Worm (Caenorhabditis elegans) whole organism, L2 larva: ENCODE results near the gene F02H6.2.

ENCODE experiments used
- C34F6.9 ChIP-seq: fragments of 150-350 bp; optimal IDR thresholded peaks from 2 replicates; lab custom pipeline; 2014; ENCODE audit warnings: missing biosample characterization, missing genetic modification characterization
- F13H6.1 ChIP-seq: sonication (generic microtip); optimal IDR thresholded peaks from 2 replicates; lab custom pipeline; 2016; ENCODE audit warnings: missing genetic modification characterization, missing compliant biosample characterization
- R02D3.7 ChIP-seq: fragments of 150-350 bp; optimal IDR thresholded peaks from 2 replicates; lab custom pipeline; 2014; ENCODE audit warnings: missing biosample characterization, missing genetic modification characterization
- ZK546.5 ChIP-seq: sonication (generic microtip); optimal IDR thresholded peaks from 2 replicates; lab custom pipeline; 2017; ENCODE audit warnings: missing biosample characterization, missing genetic modification characterization
- aly-2 ChIP-seq: fragments of 150-350 bp; optimal IDR thresholded peaks from 2 replicates; lab custom pipeline; 2014; ENCODE audit warnings: missing biosample characterization, missing genetic modification characterization
- ama-1 ChIP-seq: fragments of 150-350 bp; optimal IDR thresholded peaks from 2 replicates; lab custom pipeline; 2018; ENCODE audit warnings: inconsistent platforms
- crh-2 ChIP-seq: sonication (generic microtip); optimal IDR thresholded peaks from 2 replicates; lab custom pipeline; 2017; ENCODE audit warnings: missing biosample characterization, missing genetic modification characterization
- egl-27 ChIP-seq: sonication (generic microtip); optimal IDR thresholded peaks from 3 replicates; lab custom pipeline; 2017; ENCODE audit warnings: missing biosample characterization, missing genetic modification reagents, missing genetic modification characterization
- elt-1 ChIP-seq: fragments of 150-350 bp; optimal IDR thresholded peaks from 2 replicates; lab custom pipeline; 2014; ENCODE audit warnings: missing biosample characterization, missing genetic modification characterization
- elt-3 ChIP-seq: sonication (generic microtip); optimal IDR thresholded peaks from 2 replicates; lab custom pipeline; 2017; ENCODE audit warnings: missing biosample characterization, missing genetic modification characterization
- gmeb-1 ChIP-seq: fragments of 150-350 bp; optimal IDR thresholded peaks from 2 replicates; lab custom pipeline; 2014; ENCODE audit warnings: missing biosample characterization, missing genetic modification characterization
- lin-11 ChIP-seq: fragments of 150-350 bp; sonication (generic microtip); optimal IDR thresholded peaks from 2 replicates; lab custom pipeline; 2014; ENCODE audit warnings: missing biosample characterization, missing genetic modification characterization, inconsistent platforms, mixed read lengths
- lin-13 ChIP-seq: fragments of 150-350 bp; optimal IDR thresholded peaks from 2 replicates; lab custom pipeline; 2014; ENCODE audit warnings: missing biosample characterization, missing genetic modification reagents, missing genetic modification characterization
- lin-39 ChIP-seq: fragments of 150-350 bp; optimal IDR thresholded peaks from 2 replicates; lab custom pipeline; 2014; ENCODE audit warnings: missing biosample characterization, missing genetic modification reagents, missing genetic modification characterization
- mab-5 ChIP-seq: fragments of 150-350 bp; optimal IDR thresholded peaks from 2 replicates; lab custom pipeline; 2014; ENCODE audit warnings: missing biosample characterization, missing genetic modification characterization
- mbf-1 ChIP-seq: sonication (generic microtip); optimal IDR thresholded peaks from 2 replicates; lab custom pipeline; 2017; ENCODE audit warnings: missing biosample characterization, missing genetic modification characterization
- mdl-1 ChIP-seq, 2 experiments: fragments of 150-350 bp in 1 of 2; sonication (generic microtip) in 1 of 2; optimal IDR thresholded peaks; 2 replicates each; lab custom pipeline; 2017; ENCODE audit warnings: missing biosample characterization in 2 of 2, missing genetic modification characterization in 2 of 2
- nhr-129 ChIP-seq: fragments of 150-350 bp; optimal IDR thresholded peaks from 2 replicates; lab custom pipeline; 2014; ENCODE audit warnings: missing biosample characterization, missing genetic modification characterization
- nhr-21 ChIP-seq: fragments of 150-350 bp; optimal IDR thresholded peaks from 2 replicates; lab custom pipeline; 2014; ENCODE audit warnings: missing biosample characterization, missing genetic modification characterization
- nhr-237 ChIP-seq: fragments of 150-350 bp; optimal IDR thresholded peaks from 2 replicates; lab custom pipeline; 2014; ENCODE audit warnings: missing biosample characterization, missing genetic modification characterization
- nhr-25 ChIP-seq: fragments of 150-350 bp; sonication (generic microtip); optimal IDR thresholded peaks from 3 replicates; lab custom pipeline; 2014; ENCODE audit warnings: missing biosample characterization, missing genetic modification characterization
- nhr-6 ChIP-seq: fragments of 150-350 bp; optimal IDR thresholded peaks from 2 replicates; lab custom pipeline; 2014; ENCODE audit warnings: missing biosample characterization, missing genetic modification characterization
- nhr-77 ChIP-seq: fragments of 150-350 bp; optimal IDR thresholded peaks from 2 replicates; lab custom pipeline; 2014; ENCODE audit warnings: missing biosample characterization, missing genetic modification characterization
- skn-1 ChIP-seq: sonication (generic microtip); optimal IDR thresholded peaks from 2 replicates; lab custom pipeline; 2017; ENCODE audit warnings: missing biosample characterization, missing genetic modification characterization
- sma-3 ChIP-seq: sonication (generic microtip); optimal IDR thresholded peaks from 2 replicates; lab custom pipeline; 2016; ENCODE audit warnings: missing genetic modification reagents, missing genetic modification characterization, missing compliant biosample characterization
- snpc-4 ChIP-seq: fragments of 150-350 bp; optimal IDR thresholded peaks from 2 replicates; lab custom pipeline; 2014; ENCODE audit warnings: missing biosample characterization, missing genetic modification characterization
- unc-39 ChIP-seq: fragments of 150-350 bp; optimal IDR thresholded peaks from 2 replicates; lab custom pipeline; 2014; ENCODE audit warnings: missing biosample characterization, missing genetic modification characterization
- unc-62 ChIP-seq: fragments of 150-350 bp; optimal IDR thresholded peaks from 2 replicates; lab custom pipeline; 2014; ENCODE audit warnings: missing biosample characterization, missing genetic modification reagents, missing genetic modification characterization

Gene F02H6.2

ce11 chrIV:14241382-14242122 is 45.3 kb downstream of the F02H6.2 start, which contains the start of gene Y64G10A.10:
Y64G10A.10 (minus strand) TSS chrIV:14241432.
- no peak for TF ChIP-seq unc-39
- TF ChIP-seq lin-13 (GFP tag; lab: Kevin White, UChicago), result no peak
- TF ChIP-seq mdl-1 (tag; optimal IDR thresholded peaks at IDR 0.05; lab: Kevin White, UChicago), result no peak
- no peak for TF ChIP-seq R02D3.7 (tag; lab: Kevin White, UChicago)
- no peak for TF ChIP-seq lin-11 (tag; lab: Kevin White, UChicago)
- no peak for TF ChIP-seq gmeb-1 (tag; lab: Kevin White, UChicago)
- no peak for TF ChIP-seq egl-27 (tag; lab: Kevin White, UChicago)
- TF ChIP-seq sma-3 (GFP tag; lab: Kevin White, UChicago), result no peak
- no peak for TF ChIP-seq nhr-25 (tag; lab: Kevin White, UChicago)
- TF ChIP-seq elt-3 (tag; lab: Kevin White, UChicago), result no peak
- TF ChIP-seq mab-5 (tag; lab: Kevin White, UChicago), result no peak
- TF ChIP-seq nhr-237 (tag; lab: Kevin White, UChicago), result no peak
- no peak for TF ChIP-seq nhr-6 (tag; lab: Kevin White, UChicago)
- no peak for TF ChIP-seq F13H6.1 (tag; lab: Kevin White, UChicago)
- no peak for TF ChIP-seq unc-62 (GFP tag; lab: Kevin White, UChicago)
- no peak for TF ChIP-seq snpc-4
- TF ChIP-seq nhr-77 (tag; lab: Kevin White, UChicago), result no peak
- TF ChIP-seq elt-1 (tag; lab: Kevin White, UChicago), result no peak
- TF ChIP-seq C34F6.9 (tag; lab: Kevin White, UChicago), result no peak

- TF ChIP-seq nhr-129 (tag; lab: Kevin White, UChicago), result no peak
- no peak for TF ChIP-seq mbf-1 (tag; lab: Kevin White, UChicago)
- TF ChIP-seq crh-2 (tag; lab: Kevin White, UChicago), result no peak
- TF ChIP-seq skn-1, result no peak
- no peak for TF ChIP-seq ZK546.5
- no peak for TF ChIP-seq mab-5 (tag; lab: Kevin White, UChicago)
- TF ChIP-seq lin-11 (tag; lab: Kevin White, UChicago), result no peak
- TF ChIP-seq nhr-6 (tag; lab: Kevin White, UChicago), result no peak
- no peak for TF ChIP-seq aly-2 (tag; lab: Kevin White, UChicago)
- no peak for TF ChIP-seq nhr-21 (tag; lab: Kevin White, UChicago)
- no peak for TF ChIP-seq nhr-77 (tag; lab: Kevin White, UChicago)
- TF ChIP-seq lin-39 (tag; lab: Kevin White, UChicago), result no peak
- TF ChIP-seq ama-1, result no peak
- TF ChIP-seq lin-13 (GFP tag; lab: Kevin White, UChicago), result no peak
These were observed 48.1 kb downstream of the F02H6.2 start, which contains the start of gene Y64G10A.2 for ce11 chrIV:14244357-14244756. Y64G10A.2 (minus strand) TSS chrIV:14244457.
